Worm (Caenorhabditis elegans): Measurements from ENCODE around the gene T22F3.2.

Gene T22F3.2

DNA sequence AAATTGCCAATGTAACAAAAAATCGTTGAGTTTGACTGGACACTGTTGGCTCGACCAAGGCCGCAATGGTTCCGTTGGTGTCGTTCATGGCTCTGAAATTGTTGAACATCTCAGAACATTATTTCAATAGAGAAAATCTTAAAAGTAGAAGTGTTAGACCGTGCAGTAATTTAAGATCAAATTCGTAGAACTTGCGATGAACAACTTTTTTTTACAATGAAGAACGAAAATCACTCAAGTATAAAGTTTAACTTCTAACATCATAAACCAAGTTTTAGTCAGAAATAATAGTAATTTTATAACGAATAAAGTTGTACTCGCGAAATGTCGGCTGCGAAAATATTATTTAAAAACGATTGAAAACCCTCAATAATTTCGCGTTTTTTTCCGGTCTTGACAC lies 50.6 kb downstream of the T22F3.2 start, which contains the start of gene srx-41:
Gene srx-41 (minus strand): TSS at position 101 of the 400 bp plus-strand sequence.
- TF ChIP-seq madf-8 (GFP tag; conservative IDR thresholded peaks at IDR 0.05) (no peak), akir-1 (GFP tag; optimal IDR thresholded peaks at IDR 0.05) (no peak), let-526 (GFP tag; IDR thresholded peaks at IDR 0.05) (no peak), madf-3 (GFP tag; IDR thresholded peaks at IDR 0.05) (no peak), attf-5 (GFP tag; optimal IDR thresholded peaks at IDR 0.05) (no peak)

Measured in whole organism, young adult.